Worm (Caenorhabditis elegans): ENCODE measurements around the gene F10A3.12.

DNA sequence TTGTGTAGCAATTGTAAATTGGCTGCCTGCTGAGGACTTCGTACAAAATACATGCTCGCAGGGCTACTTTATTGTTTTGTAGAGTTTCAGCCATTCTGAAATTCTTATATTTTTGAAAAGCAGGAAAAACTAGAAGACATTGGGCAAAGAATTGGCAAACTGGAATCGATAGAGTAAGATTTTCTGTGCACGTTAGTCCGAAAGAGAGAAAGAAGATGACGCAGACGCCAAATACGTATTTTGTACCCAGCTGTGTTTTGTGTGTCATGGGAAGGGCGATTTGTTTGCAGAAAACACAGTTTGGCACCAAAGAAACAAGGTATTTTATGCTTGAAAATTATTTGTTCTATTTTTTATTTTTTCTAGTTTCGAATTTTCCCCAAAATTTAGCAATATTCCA, 36.4 kb upstream of the F10A3.12 start, which contains the start of gene fbxa-143:
- TF ChIP-seq pha-4 (tag; optimal IDR thresholded peaks at IDR 0.05) (no peak), snpc-4 (tag; optimal IDR thresholded peaks at IDR 0.05) (no peak), elt-1 (tag; optimal IDR thresholded peaks at IDR 0.05; ENCODE audit: borderline replicate concordance, insufficient read depth) (no peak), lin-13 (tag; optimal IDR thresholded peaks at IDR 0.05) (no peak), sptf-1 (tag; optimal IDR thresholded peaks at IDR 0.05) (no peak)

All from whole organism, mixed stage, embryonic.